Worm (Caenorhabditis elegans) whole organism, young adult: ENCODE data around the gene C44E12.1.

Experiments used
- B0035.1 ChIP-seq: sonication (generic microtip); optimal IDR thresholded peaks from 2 replicates; lab custom pipeline; 2016; ENCODE audit warnings: missing genetic modification characterization, mild to moderate bottlenecking, missing compliant biosample characterization, missing genotype, missing genetic modification reagents
- B0261.1 ChIP-seq: sonication (generic microtip); optimal IDR thresholded peaks from 2 replicates; lab custom pipeline; 2016; ENCODE audit warnings: mild to moderate bottlenecking, missing genetic modification characterization, moderate library complexity, missing compliant biosample characterization
- C17E4.6 ChIP-seq: fragments of 200-800 bp; sonication (Bioruptor generic); IDR thresholded peaks from 2 replicates; pipeline ENCODE4 v1.3.6; 2022; ENCODE audit warnings: missing genetic modification reagents, missing genetic modification characterization, missing compliant biosample characterization
- D2030.7 ChIP-seq: fragments of 200-800 bp; sonication (Bioruptor generic); IDR thresholded peaks from 2 replicates; pipeline ENCODE4 v1.3.6; 2022; ENCODE audit warnings: missing genetic modification reagents, missing genetic modification characterization, missing compliant biosample characterization
- F23B12.7 ChIP-seq: sonication (generic microtip); optimal IDR thresholded peaks from 2 replicates; lab custom pipeline; 2017; ENCODE audit warnings: missing genetic modification characterization, mild to moderate bottlenecking, missing compliant biosample characterization, antibody characterized with exemption, moderate library complexity; ENCODE audit not compliant: insufficient read depth
- F37B4.10 ChIP-seq: fragments of 200-800 bp; sonication (Bioruptor generic); IDR thresholded peaks from 2 replicates; pipeline ENCODE4 v1.3.6; 2022; ENCODE audit warnings: missing genetic modification characterization, missing compliant biosample characterization
- F39B2.1 ChIP-seq: fragments of 200-800 bp; sonication (Bioruptor generic); IDR thresholded peaks from 2 replicates; pipeline ENCODE4 v1.3.6; 2022; ENCODE audit warnings: missing genetic modification reagents, missing genetic modification characterization, missing compliant biosample characterization
- F55B11.4 ChIP-seq: sonication (generic microtip); optimal IDR thresholded peaks from 2 replicates; lab custom pipeline; 2016; ENCODE audit warnings: missing compliant biosample characterization, missing genetic modification characterization, borderline replicate concordance; ENCODE audit not compliant: insufficient read depth
- F57C9.4 ChIP-seq: sonication (generic microtip); optimal IDR thresholded peaks from 2 replicates; lab custom pipeline; 2017; ENCODE audit warnings: mild to moderate bottlenecking, missing genetic modification characterization, missing compliant biosample characterization
- K12H6.12 ChIP-seq: fragments of 200-800 bp; sonication (Bioruptor generic); optimal IDR thresholded peaks from 2 replicates; lab custom pipeline; 2018; ENCODE audit warnings: mild to moderate bottlenecking, missing genetic modification characterization, missing compliant biosample characterization
- T07F8.4 ChIP-seq: sonication (generic microtip); optimal IDR thresholded peaks from 2 replicates; lab custom pipeline; 2016; ENCODE audit warnings: mild to moderate bottlenecking, missing genetic modification characterization, moderate library complexity, missing compliant biosample characterization
- Y53G8AR.9 ChIP-seq: fragments of 200-800 bp; sonication (Bioruptor generic); conservative IDR thresholded peaks from 2 replicates; pipeline ENCODE4 v1.3.6; 2022; ENCODE audit warnings: missing genetic modification reagents, missing genetic modification characterization, missing compliant biosample characterization
- Y56A3A.18 ChIP-seq: fragments of 200-800 bp; sonication (Bioruptor generic); IDR thresholded peaks from 2 replicates; pipeline ENCODE4 v1.3.6; 2022; ENCODE audit warnings: missing genetic modification reagents, missing genetic modification characterization, missing compliant biosample characterization
- Y79H2A.3 ChIP-seq: fragments of 200-800 bp; sonication (Bioruptor generic); conservative IDR thresholded peaks from 2 replicates; pipeline ENCODE4 v1.3.6; 2022; ENCODE audit warnings: missing genetic modification reagents, missing genetic modification characterization, missing compliant biosample characterization
- ZK185.1 ChIP-seq: sonication (generic microtip); optimal IDR thresholded peaks from 2 replicates; lab custom pipeline; 2016; ENCODE audit warnings: mild to moderate bottlenecking, missing genetic modification characterization, missing compliant biosample characterization; ENCODE audit not compliant: poor library complexity, severe bottlenecking
- aptf-2 ChIP-seq: fragments of 200-800 bp; sonication (Bioruptor generic); conservative IDR thresholded peaks from 2 replicates; pipeline ENCODE4 v1.3.6; 2022; ENCODE audit warnings: missing genetic modification reagents, missing genetic modification characterization, missing compliant biosample characterization
- bed-2 ChIP-seq: fragments of 200-800 bp; sonication (Bioruptor generic); IDR thresholded peaks from 2 replicates; pipeline ENCODE4 v1.3.6; 2022; ENCODE audit warnings: missing genetic modification reagents, missing genetic modification characterization, missing compliant biosample characterization
- ccch-3 ChIP-seq: fragments of 200-800 bp; sonication (Bioruptor generic); optimal IDR thresholded peaks from 2 replicates; lab custom pipeline; 2018; ENCODE audit warnings: mild to moderate bottlenecking, missing genetic modification characterization, missing compliant biosample characterization
- ceh-27 ChIP-seq: fragments of 200-800 bp; sonication (Bioruptor generic); optimal IDR thresholded peaks from 2 replicates; lab custom pipeline; 2018; ENCODE audit warnings: mild to moderate bottlenecking, missing genetic modification characterization, moderate library complexity, missing compliant biosample characterization
- ceh-58 ChIP-seq: fragments of 200-800 bp; sonication (Bioruptor generic); IDR thresholded peaks from 2 replicates; pipeline ENCODE4 v1.3.6; 2022; ENCODE audit warnings: missing genetic modification characterization, missing compliant biosample characterization
- ceh-91 ChIP-seq: fragments of 200-800 bp; sonication (Bioruptor generic); IDR thresholded peaks from 2 replicates; pipeline ENCODE4 v1.3.6; 2022; ENCODE audit warnings: missing genetic modification reagents, missing genetic modification characterization, missing compliant biosample characterization
- die-1 ChIP-seq: sonication (generic microtip); optimal IDR thresholded peaks from 2 replicates; lab custom pipeline; 2016; ENCODE audit warnings: missing genotype, mild to moderate bottlenecking, missing genetic modification characterization, missing compliant biosample characterization
- dpl-1 ChIP-seq: fragments of 150-350 bp; optimal IDR thresholded peaks from 2 replicates; lab custom pipeline; 2014; ENCODE audit warnings: missing biosample characterization, missing genetic modification reagents, missing genetic modification characterization
- egl-44 ChIP-seq: fragments of 200-800 bp; sonication (Bioruptor generic); IDR thresholded peaks from 2 replicates; pipeline ENCODE4 v1.3.6; 2022; ENCODE audit warnings: missing genetic modification reagents, missing genetic modification characterization, missing compliant biosample characterization
- egrh-3 ChIP-seq: fragments of 200-800 bp; sonication (Bioruptor generic); IDR thresholded peaks from 2 replicates; pipeline ENCODE4 v1.3.6; 2022; ENCODE audit warnings: missing genetic modification reagents, missing genetic modification characterization, missing compliant biosample characterization
- fkh-3 ChIP-seq: sonication (generic microtip); optimal IDR thresholded peaks from 2 replicates; lab custom pipeline; 2016; ENCODE audit warnings: mild to moderate bottlenecking, missing genetic modification characterization, missing compliant biosample characterization
- hlh-12 ChIP-seq: sonication (generic microtip); optimal IDR thresholded peaks from 2 replicates; lab custom pipeline; 2016; ENCODE audit warnings: missing genetic modification characterization, missing compliant biosample characterization
- hlh-26 ChIP-seq: fragments of 200-800 bp; sonication (Bioruptor generic); conservative IDR thresholded peaks from 2 replicates; pipeline ENCODE4 v1.3.6; 2022; ENCODE audit warnings: missing genetic modification reagents, missing genetic modification characterization, missing compliant biosample characterization
- hmg-20 ChIP-seq: fragments of 200-800 bp; sonication (Bioruptor generic); IDR thresholded peaks from 2 replicates; pipeline ENCODE4 v1.3.6; 2022; ENCODE audit warnings: missing genetic modification reagents, missing genetic modification characterization, missing compliant biosample characterization
- mes-4 ChIP-seq: sonication (generic microtip); optimal IDR thresholded peaks from 2 replicates; lab custom pipeline; 2016; ENCODE audit warnings: missing genotype, missing genetic modification characterization, missing compliant biosample characterization
- mxl-1 ChIP-seq: sonication (generic microtip); optimal IDR thresholded peaks from 2 replicates; lab custom pipeline; 2016; ENCODE audit warnings: missing genetic modification characterization, missing compliant biosample characterization
- nfya-1 ChIP-seq: sonication (generic microtip); optimal IDR thresholded peaks from 2 replicates; lab custom pipeline; 2017; ENCODE audit warnings: antibody characterized with exemption, missing compliant biosample characterization, missing genetic modification characterization, borderline replicate concordance; ENCODE audit not compliant: insufficient read depth
- nhr-179 ChIP-seq: sonication (generic microtip); optimal IDR thresholded peaks from 2 replicates; lab custom pipeline; 2016; ENCODE audit warnings: mild to moderate bottlenecking, missing genetic modification characterization, missing compliant biosample characterization
- snpc-1.3 ChIP-seq: sonication (generic microtip); optimal IDR thresholded peaks from 2 replicates; lab custom pipeline; 2017; ENCODE audit warnings: missing genetic modification characterization, mild to moderate bottlenecking, missing compliant biosample characterization, antibody characterized with exemption, moderate library complexity, missing genotype, missing genetic modification reagents; ENCODE audit not compliant: insufficient read depth
- snpc-3.4 ChIP-seq: sonication (generic microtip); optimal IDR thresholded peaks from 2 replicates; lab custom pipeline; 2017; ENCODE audit warnings: missing genetic modification characterization, mild to moderate bottlenecking, missing compliant biosample characterization, antibody characterized with exemption, moderate library complexity, missing genotype, missing genetic modification reagents
- somi-1 ChIP-seq: fragments of 200-800 bp; sonication (Bioruptor generic); optimal IDR thresholded peaks from 2 replicates; lab custom pipeline; 2018; ENCODE audit warnings: mild to moderate bottlenecking, missing genetic modification characterization, missing compliant biosample characterization
- tbp1 ChIP-seq: fragments of 200-800 bp; sonication (Bioruptor generic); optimal IDR thresholded peaks from 2 replicates; lab custom pipeline; 2018; ENCODE audit warnings: mild to moderate bottlenecking, missing genetic modification characterization, missing compliant biosample characterization
- tbx-9 ChIP-seq: sonication (generic microtip); optimal IDR thresholded peaks from 2 replicates; lab custom pipeline; 2016; ENCODE audit warnings: borderline replicate concordance, missing genetic modification characterization, inconsistent platforms, missing compliant biosample characterization
- tlf-1 ChIP-seq: fragments of 200-800 bp; sonication (Bioruptor generic); optimal IDR thresholded peaks from 2 replicates; lab custom pipeline; 2018; ENCODE audit warnings: mild to moderate bottlenecking, missing genetic modification characterization, missing compliant biosample characterization
- xnd-1 ChIP-seq: sonication (generic microtip); optimal IDR thresholded peaks from 2 replicates; lab custom pipeline; 2016; ENCODE audit warnings: missing genotype, missing genetic modification reagents, missing genetic modification characterization, missing compliant biosample characterization
- zfh-2 ChIP-seq: fragments of 200-800 bp; sonication (Bioruptor generic); conservative IDR thresholded peaks from 2 replicates; pipeline ENCODE4 v1.3.6; 2022; ENCODE audit warnings: missing genetic modification reagents, missing genetic modification characterization, missing compliant biosample characterization
- ztf-22 ChIP-seq: fragments of 200-800 bp; sonication (Bioruptor generic); optimal IDR thresholded peaks from 2 replicates; lab custom pipeline; 2018; ENCODE audit warnings: mild to moderate bottlenecking, missing genetic modification characterization, moderate library complexity, missing compliant biosample characterization
- ztf-25 ChIP-seq: fragments of 200-800 bp; sonication (Bioruptor generic); IDR thresholded peaks from 2 replicates; pipeline ENCODE4 v1.3.6; 2022; ENCODE audit warnings: missing genetic modification reagents, missing genetic modification characterization, missing compliant biosample characterization
- ztf-26 ChIP-seq: sonication (generic microtip); optimal IDR thresholded peaks from 2 replicates; lab custom pipeline; 2017; ENCODE audit warnings: missing genetic modification characterization, missing compliant biosample characterization
- ztf-28 ChIP-seq: fragments of 200-800 bp; sonication (Bioruptor generic); IDR thresholded peaks from 2 replicates; pipeline ENCODE4 v1.3.6; 2022; ENCODE audit warnings: missing genetic modification reagents, missing genetic modification characterization, missing compliant biosample characterization
- ztf-3 ChIP-seq: fragments of 200-800 bp; sonication (Bioruptor generic); optimal IDR thresholded peaks from 2 replicates; lab custom pipeline; 2018; ENCODE audit warnings: mild to moderate bottlenecking, missing genetic modification characterization, missing compliant biosample characterization
- ztf-6 ChIP-seq: fragments of 200-800 bp; sonication (Bioruptor generic); IDR thresholded peaks from 2 replicates; pipeline ENCODE4 v1.3.6; 2022; ENCODE audit warnings: missing genetic modification reagents, missing genetic modification characterization, missing compliant biosample characterization

The C44E12.1 gene

DNA sequence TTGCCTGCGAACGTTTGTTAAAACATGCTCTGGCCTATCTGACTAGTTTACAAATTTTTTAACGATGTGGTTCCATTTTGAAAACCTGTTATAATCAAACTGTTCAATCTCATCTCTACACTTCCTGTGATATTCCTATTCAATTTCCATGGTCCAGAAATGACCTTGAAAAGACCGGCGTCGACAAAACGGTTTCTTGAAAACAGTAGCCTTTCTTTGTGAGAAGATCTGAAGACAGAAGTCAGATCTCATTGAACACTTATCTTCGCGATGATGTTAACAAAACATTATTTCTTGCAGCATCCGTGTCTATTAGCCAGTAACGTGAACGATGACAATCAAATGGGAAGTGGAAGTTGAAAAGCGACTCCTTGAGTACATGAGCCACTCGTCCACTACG, at the start of gene C44E12.1:
TSS of gene C44E12.1 (plus strand) at position 301 of the 400 bp plus-strand sequence.
- no peak for TF ChIP-seq B0035.1 (tag; lab: Kevin White, UChicago)
- no peak for TF ChIP-seq ztf-6 (GFP tag; lab: Robert Waterston, UW)
- TF ChIP-seq xnd-1: no peak
- TF ChIP-seq tbp1 (GFP tag; lab: Kevin White, UChicago): no peak
- TF ChIP-seq ceh-27: no peak
- no peak for TF ChIP-seq somi-1 (GFP tag; lab: Kevin White, UChicago)
- no peak for TF ChIP-seq nhr-179 (tag; lab: Kevin White, UChicago)
- no peak for TF ChIP-seq bed-2 (GFP tag; lab: Robert Waterston, UW)
- TF ChIP-seq egl-44 (GFP tag; lab: Robert Waterston, UW): no peak
- TF ChIP-seq ztf-22 (GFP tag; lab: Kevin White, UChicago): no peak
- no peak for TF ChIP-seq hlh-12 (tag; lab: Kevin White, UChicago)
- TF ChIP-seq C17E4.6 (GFP tag; lab: Robert Waterston, UW): no peak
- no peak for TF ChIP-seq D2030.7 (GFP tag; lab: Robert Waterston, UW)
- no peak for TF ChIP-seq ZK185.1 (tag; lab: Kevin White, UChicago)
- TF ChIP-seq K12H6.12 (tag; lab: Kevin White, UChicago): no peak
- TF ChIP-seq F23B12.7: no peak

DNA sequence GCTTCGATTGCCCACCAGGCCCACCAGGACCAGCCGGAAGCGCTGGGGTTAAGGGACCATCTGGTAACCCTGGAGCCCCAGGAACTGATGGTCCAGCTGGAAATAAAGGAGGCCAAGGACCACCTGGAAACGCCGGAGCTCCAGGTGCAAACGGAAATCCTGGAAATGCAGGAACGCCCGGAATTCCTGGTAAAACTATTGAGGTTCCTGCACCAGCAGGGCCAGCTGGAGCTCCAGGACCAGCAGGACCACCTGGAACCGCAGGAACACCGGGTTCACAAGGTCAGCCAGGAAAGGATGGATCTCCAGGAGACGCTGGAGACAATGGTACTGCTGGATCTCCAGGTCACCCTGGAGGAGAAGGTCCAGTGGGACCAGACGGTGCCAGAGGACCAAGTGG, 49.0 kb upstream of the C44E12.1 start:
- no peak for TF ChIP-seq ztf-25
- no peak for TF ChIP-seq hmg-20 (GFP tag; lab: Robert Waterston, UW)
- TF ChIP-seq die-1 (tag; lab: Kevin White, UChicago): no peak
- TF ChIP-seq Y56A3A.18: no peak
- TF ChIP-seq F37B4.10 (GFP tag; lab: Robert Waterston, UW): no peak
- TF ChIP-seq F57C9.4 (tag; lab: Kevin White, UChicago): no peak
- no peak for TF ChIP-seq hlh-26 (GFP tag; lab: Robert Waterston, UW)
- TF ChIP-seq ztf-3 (GFP tag; lab: Kevin White, UChicago): no peak
- TF ChIP-seq B0035.1 (tag; lab: Kevin White, UChicago): no peak
- TF ChIP-seq ztf-26: no peak
- TF ChIP-seq ztf-28 (GFP tag; lab: Robert Waterston, UW): no peak
- TF ChIP-seq B0261.1 (tag; lab: Kevin White, UChicago): no peak
- TF ChIP-seq Y53G8AR.9 (GFP tag; lab: Robert Waterston, UW): 0 out of 2 replicates have a peak, but pooled peaks have one; percentile 46
- peak; percentile 82 for TF ChIP-seq zfh-2 (GFP tag; lab: Robert Waterston, UW)
- peak; percentile 60; the same call in 1 of the 2 replicates for TF ChIP-seq egrh-3 (GFP tag; lab: Robert Waterston, UW)
- no peak for TF ChIP-seq ceh-58 (GFP tag; lab: Robert Waterston, UW)
- TF ChIP-seq F55B11.4: no peak

DNA sequence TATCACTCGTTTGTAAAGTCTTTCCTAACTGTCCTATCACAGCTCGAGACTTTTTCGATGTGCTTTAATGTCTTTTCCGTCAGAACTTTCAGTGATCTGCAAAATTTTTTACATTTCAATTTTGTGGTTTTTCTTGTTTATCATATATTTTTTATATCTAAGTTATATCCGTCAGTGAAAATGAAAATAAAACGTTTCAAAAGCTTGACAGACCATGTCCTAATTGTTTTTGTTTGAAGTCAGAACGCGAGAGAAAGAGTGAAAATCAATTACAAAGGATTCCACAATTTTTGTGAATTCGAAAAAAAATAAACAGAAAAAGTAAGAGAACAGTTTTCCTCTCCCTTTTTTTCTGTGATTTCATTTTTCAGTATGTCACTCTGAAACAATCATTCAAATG, 48.6 kb upstream of the C44E12.1 start, which contains the start of gene F46C8.1:
TSS of gene F46C8.1 (plus strand) at position 301 of the 400 bp plus-strand sequence.
- TF ChIP-seq dpl-1 (GFP tag; lab: Kevin White, UChicago) (no peak), aptf-2 (no peak), tbx-9 (tag; lab: Kevin White, UChicago) (no peak), Y79H2A.3 (no peak), hlh-12 (tag; lab: Kevin White, UChicago) (no peak), die-1 (tag; lab: Kevin White, UChicago) (no peak), fkh-3 (tag; lab: Kevin White, UChicago) (no peak), ceh-91 (GFP tag; lab: Robert Waterston, UW) (no peak), ztf-28 (GFP tag; lab: Robert Waterston, UW) (no peak), T07F8.4 (tag; lab: Kevin White, UChicago) (no peak), snpc-3.4 (tag; lab: Kevin White, UChicago) (no peak), F39B2.1 (GFP tag; lab: Robert Waterston, UW) (no peak), tlf-1 (GFP tag; lab: Kevin White, UChicago) (no peak), snpc-1.3 (tag; lab: Kevin White, UChicago) (no peak), mes-4 (tag; lab: Kevin White, UChicago) (no peak), nfya-1 (tag; lab: Kevin White, UChicago) (no peak), ccch-3 (GFP tag; lab: Kevin White, UChicago) (no peak), mxl-1 (tag; lab: Kevin White, UChicago) (no peak)
